Worm (Caenorhabditis elegans): ENCODE results near the gene T07G12.2.
A peak's percentile ranks its signal among the peaks of the same experiment; 100 is the strongest.

Gene T07G12.2

DNA sequence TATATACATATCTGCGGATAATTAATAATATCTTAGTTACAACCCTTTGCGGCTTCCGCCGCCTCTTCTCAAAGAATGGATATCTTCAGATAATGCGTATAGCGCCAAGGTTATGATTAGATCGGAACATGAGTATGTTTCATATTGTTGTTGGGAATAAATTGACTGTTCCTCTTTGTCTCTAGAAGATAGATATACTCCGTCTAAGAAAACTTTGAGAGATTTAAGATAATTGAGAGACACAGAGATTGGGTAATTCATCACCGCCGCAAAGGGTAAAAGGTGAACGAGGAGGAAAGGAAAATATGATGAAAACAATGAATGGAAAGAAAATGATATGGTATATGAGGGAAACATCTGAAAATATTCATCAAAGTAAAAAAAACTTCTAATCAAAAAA is 46.1 kb downstream of the T07G12.2 start:
- no peak for TF ChIP-seq aly-2 (tag; optimal IDR thresholded peaks at IDR 0.05)
- no peak for TF ChIP-seq lin-39 (tag; optimal IDR thresholded peaks at IDR 0.05)
- peak; percentile 16 for TF ChIP-seq nhr-85 (tag)
- no peak for TF ChIP-seq fkh-10 (GFP tag; optimal IDR thresholded peaks at IDR 0.05)
- TF ChIP-seq hlh-17 (GFP tag; optimal IDR thresholded peaks at IDR 0.05; ENCODE audit: borderline replicate concordance): no peak
- TF ChIP-seq nhr-84 (tag; optimal IDR thresholded peaks at IDR 0.05): no peak
- TF ChIP-seq xbp-1 (tag; optimal IDR thresholded peaks at IDR 0.05): no peak
- TF ChIP-seq grh-1 (GFP tag; IDR thresholded peaks at IDR 0.05): no peak
- TF ChIP-seq blmp-1 (tag; optimal IDR thresholded peaks at IDR 0.05): peak; percentile 54
- TF ChIP-seq C16A3.4 (tag; optimal IDR thresholded peaks at IDR 0.05): no peak
- no peak for TF ChIP-seq unc-98 (GFP tag; IDR thresholded peaks at IDR 0.05)
- no peak for TF ChIP-seq elt-3 (tag; optimal IDR thresholded peaks at IDR 0.05)
- no peak for TF ChIP-seq mab-9 (GFP tag; IDR thresholded peaks at IDR 0.05)
- peak; percentile 60 for TF ChIP-seq lin-14 (GFP tag; optimal IDR thresholded peaks at IDR 0.05)
- TF ChIP-seq skn-1 (tag; optimal IDR thresholded peaks at IDR 0.05): no peak
- TF ChIP-seq ztf-11 (tag; optimal IDR thresholded peaks at IDR 0.05): no peak
- peak; percentile 14 for TF ChIP-seq mep-1 (tag; optimal IDR thresholded peaks at IDR 0.05)
- no peak for TF ChIP-seq nhr-90 (tag; optimal IDR thresholded peaks at IDR 0.05; ENCODE audit: poor library complexity)
- TF ChIP-seq Y116A8C.19 (tag; optimal IDR thresholded peaks at IDR 0.05; ENCODE audit: borderline replicate concordance): no peak
- no peak for TF ChIP-seq irx-1 (tag; optimal IDR thresholded peaks at IDR 0.05)
- no peak for TF ChIP-seq snpc-4 (tag; optimal IDR thresholded peaks at IDR 0.05)

DNA sequence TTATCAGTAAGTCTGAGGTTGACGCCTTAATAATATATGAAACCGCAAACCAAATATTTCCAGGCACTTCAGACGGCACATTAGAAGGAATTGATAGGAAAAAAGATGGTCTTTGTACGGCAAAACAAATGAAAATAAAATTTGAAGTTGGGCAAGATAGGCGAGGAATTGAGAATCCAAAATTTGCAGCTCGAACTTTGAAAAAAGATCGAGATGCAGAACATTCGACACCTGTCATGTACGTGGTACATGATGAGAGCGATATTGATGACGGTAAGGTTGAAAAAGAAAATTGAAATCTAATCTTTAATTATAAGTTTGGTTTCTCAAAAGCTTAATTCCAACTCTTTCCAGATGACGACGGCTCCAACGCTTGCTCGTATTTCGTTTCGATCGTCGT is 47.1 kb downstream of the T07G12.2 start:
- TF ChIP-seq nhr-19 (GFP tag; conservative IDR thresholded peaks at IDR 0.05) (no peak), elt-2 (tag; optimal IDR thresholded peaks at IDR 0.05) (peak; percentile 45)

DNA sequence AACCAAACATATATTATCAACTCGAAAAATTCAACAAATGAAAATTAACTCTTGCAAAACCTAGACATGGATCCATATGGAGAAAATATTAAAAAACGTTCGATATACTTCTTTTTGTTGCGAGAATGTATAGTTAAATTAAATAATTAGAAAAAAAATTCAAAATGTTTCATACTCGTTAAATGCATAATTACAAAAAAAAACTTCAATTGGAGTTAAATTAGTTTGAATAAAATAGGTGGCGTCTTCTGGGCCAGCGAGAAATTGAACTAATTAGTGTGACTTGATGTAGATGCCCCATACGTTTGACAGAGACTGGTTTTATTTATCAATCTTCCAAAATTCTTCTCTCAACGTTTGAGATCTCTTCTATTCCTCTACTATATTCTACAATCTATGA is 47.9 kb downstream of the T07G12.2 start, which contains the start of gene lgc-43:
Gene lgc-43, plus strand, starts transcription at position 301 of the 400 bp plus-strand sequence.
- TF ChIP-seq skn-1 (tag; optimal IDR thresholded peaks at IDR 0.05): no peak
- TF ChIP-seq snpc-4 (tag; optimal IDR thresholded peaks at IDR 0.05): no peak
- TF ChIP-seq nhr-19 (GFP tag; conservative IDR thresholded peaks at IDR 0.05): no peak
- TF ChIP-seq ets-5 (GFP tag; IDR thresholded peaks at IDR 0.05): no peak
- no peak for TF ChIP-seq nhr-84 (tag; optimal IDR thresholded peaks at IDR 0.05)
- no peak for TF ChIP-seq unc-98 (GFP tag; IDR thresholded peaks at IDR 0.05)
- TF ChIP-seq unc-30 (tag; optimal IDR thresholded peaks at IDR 0.05): no peak
- no peak for TF ChIP-seq vab-15 (tag; optimal IDR thresholded peaks at IDR 0.05)
- TF ChIP-seq hlh-17 (GFP tag; optimal IDR thresholded peaks at IDR 0.05; ENCODE audit: borderline replicate concordance): no peak
- no peak for TF ChIP-seq elt-2 (tag; optimal IDR thresholded peaks at IDR 0.05)
- no peak for TF ChIP-seq dpl-1 (GFP tag; optimal IDR thresholded peaks at IDR 0.05)
- no peak for TF ChIP-seq efl-3 (GFP tag; optimal IDR thresholded peaks at IDR 0.05)
- no peak for TF ChIP-seq fos-1 (tag; optimal IDR thresholded peaks at IDR 0.05)
- no peak for TF ChIP-seq rnt-1 (tag; optimal IDR thresholded peaks at IDR 0.05)
- TF ChIP-seq mef-2 (tag; optimal IDR thresholded peaks at IDR 0.05): no peak
